Worm (Caenorhabditis elegans) whole organism, young adult: Measurements from ENCODE around the gene F47B8.18.

Experiments
- efl-1 ChIP-seq: fragments of 150-350 bp; optimal IDR thresholded peaks from 2 replicates; lab custom pipeline; 2014; ENCODE audit warnings: missing biosample characterization, missing genetic modification reagents, missing genetic modification characterization
- fkh-3 ChIP-seq: sonication (generic microtip); optimal IDR thresholded peaks from 2 replicates; lab custom pipeline; 2016; ENCODE audit warnings: mild to moderate bottlenecking, missing genetic modification characterization, missing compliant biosample characterization

- TF ChIP-seq efl-1 (GFP tag; lab: Kevin White, UChicago) = no peak
- TF ChIP-seq fkh-3 (tag; lab: Kevin White, UChicago) = no peak
Observed at ce11 chrV:14351629-14352028, 26.4 kb upstream of the F47B8.18 start, which contains the start of gene vha-13.
